Fruit fly (Drosophila melanogaster): ENCODE results near the gene CG17191.

- TF ChIP-seq pan (optimal IDR thresholded peaks at IDR 0.05), result no peak
- TF ChIP-seq EcR (GFP tag; optimal IDR thresholded peaks at IDR 0.05), result no peak
- no peak for TF ChIP-seq psq (optimal IDR thresholded peaks at IDR 0.05)
Measured at dm6 chr3R:27056152-27056551, 36.6 kb upstream of the CG17191 start.
